Fruit fly (Drosophila melanogaster): ENCODE measurements around the gene indra.

indra gene

dm6 chr3L:1300076-1300635 lies 42.0 kb downstream of the indra start (continued):
- TF ChIP-seq lilli (GFP tag; optimal IDR thresholded peaks at IDR 0.05) (peak; percentile 70), CG32767 (GFP tag; IDR thresholded peaks at IDR 0.05) (no peak), ATbp (GFP tag; optimal IDR thresholded peaks at IDR 0.05) (peak; percentile 84), gro (GFP tag; optimal IDR thresholded peaks at IDR 0.05) (no peak), Sox102F (GFP tag; optimal IDR thresholded peaks at IDR 0.05) (no peak), CG12104 (GFP tag; optimal IDR thresholded peaks at IDR 0.05) (peak; percentile 60), luna (GFP tag; optimal IDR thresholded peaks at IDR 0.05) (no peak), zen2 (GFP tag; IDR thresholded peaks at IDR 0.05; ENCODE audit: partially characterized antibody) (no peak), Lpt (GFP tag; optimal IDR thresholded peaks at IDR 0.05) (no peak), CG6254 (GFP tag; optimal IDR thresholded peaks at IDR 0.05) (peak; percentile 79), Fer1 (GFP tag; optimal IDR thresholded peaks at IDR 0.05) (peak; percentile 83), CG33213 (GFP tag; optimal IDR thresholded peaks at IDR 0.05) (peak; percentile 8), CG31388 (GFP tag; optimal IDR thresholded peaks at IDR 0.05) (peak; percentile 48), CG9727 (GFP tag; optimal IDR thresholded peaks at IDR 0.05) (peak; percentile 89), CG30020 (tag; optimal IDR thresholded peaks at IDR 0.05) (peak; percentile 41), CTCF (GFP tag; optimal IDR thresholded peaks at IDR 0.05) (peak; percentile 39), TFAM (GFP tag; optimal IDR thresholded peaks at IDR 0.05) (no peak), CG4282 (GFP tag; optimal IDR thresholded peaks at IDR 0.05) (no peak), tgo (GFP tag; IDR thresholded peaks at IDR 0.05) (peak; percentile 79), CG14014 (GFP tag; IDR thresholded peaks at IDR 0.05) (peak; percentile 71), vnd (GFP tag; IDR thresholded peaks at IDR 0.05; ENCODE audit: partially characterized antibody) (no peak), corto (GFP tag; optimal IDR thresholded peaks at IDR 0.05) (no peak), CG31441 (GFP tag; IDR thresholded peaks at IDR 0.05) (peak; percentile 97), dati (GFP tag; IDR thresholded peaks at IDR 0.05) (0 out of 2 replicates have a peak, but pooled peaks have one; percentile 11), CG8359 (GFP tag; optimal IDR thresholded peaks at IDR 0.05; ENCODE audit: borderline replicate concordance) (peak; percentile 62), jumu (GFP tag; optimal IDR thresholded peaks at IDR 0.05) (no peak), tin (GFP tag; optimal IDR thresholded peaks at IDR 0.05) (peak; percentile 79), CG5953 (GFP tag; IDR thresholded peaks at IDR 0.05) (peak; percentile 56), Sry-δ (GFP tag; optimal IDR thresholded peaks at IDR 0.05) (no peak), Doc2 (GFP tag; IDR thresholded peaks at IDR 0.05) (no peak), Bgb (GFP tag; IDR thresholded peaks at IDR 0.05; ENCODE audit: partially characterized antibody) (no peak), CG32772 (GFP tag; IDR thresholded peaks at IDR 0.05) (peak; percentile 71), phol (tag; optimal IDR thresholded peaks at IDR 0.05) (peak; percentile 88), jing (GFP tag; optimal IDR thresholded peaks at IDR 0.05) (no peak), CG17829 (tag; optimal IDR thresholded peaks at IDR 0.05) (peak; percentile 94), HmgD (GFP tag; optimal IDR thresholded peaks at IDR 0.05) (no peak), Neu2 (GFP tag; optimal IDR thresholded peaks at IDR 0.05; ENCODE audit: borderline replicate concordance) (no peak), pzg (GFP tag; optimal IDR thresholded peaks at IDR 0.05) (no peak), Abd-B (GFP tag; optimal IDR thresholded peaks at IDR 0.05) (peak; percentile 32), CoRest (tag; optimal IDR thresholded peaks at IDR 0.05) (peak; percentile 88), NC2α (GFP tag; optimal IDR thresholded peaks at IDR 0.05) (no peak), CG1832 (GFP tag; optimal IDR thresholded peaks at IDR 0.05) (no peak), Meics (GFP tag; optimal IDR thresholded peaks at IDR 0.05) (peak; percentile 80), ranshi (GFP tag; IDR thresholded peaks at IDR 0.05) (peak; percentile 78; the same call in 1 of the 2 replicates), CG1529 (GFP tag; optimal IDR thresholded peaks at IDR 0.05) (peak; percentile 77), CG43689 (GFP tag; IDR thresholded peaks at IDR 0.05) (peak; percentile 38; the same call in 1 of the 2 replicates), CG3847 (GFP tag; IDR thresholded peaks at IDR 0.05) (peak; percentile 68), HLH4C (GFP tag; IDR thresholded peaks at IDR 0.05; ENCODE audit: partially characterized antibody) (no peak), CG3163 (GFP tag; optimal IDR thresholded peaks at IDR 0.05) (no peak), lola (GFP tag; optimal IDR thresholded peaks at IDR 0.05) (peak in 1 of 3 experiments; percentile 88), otp (GFP tag; IDR thresholded peaks at IDR 0.05) (peak; percentile 69; the same call in 2 of the 3 replicates)

All from whole organism, embryonic.